Fruit fly (Drosophila melanogaster) whole organism, embryonic: ENCODE data around the gene CG31875.

Source experiments
- Atf3 ChIP-seq: fragments of 200-800 bp; sonication (Bioruptor generic); optimal IDR thresholded peaks from 3 replicates; lab custom pipeline; 2016; ENCODE audit warnings: missing biosample characterization, missing genetic modification characterization
- CG10274 ChIP-seq: fragments of 200-800 bp; sonication (Bioruptor generic); optimal IDR thresholded peaks from 3 replicates; lab custom pipeline; 2017; ENCODE audit warnings: missing biosample characterization, mild to moderate bottlenecking, missing genetic modification characterization
- CG12769 ChIP-seq: fragments of 200-800 bp; sonication (Bioruptor generic); optimal IDR thresholded peaks from 2 replicates; lab custom pipeline; 2019; ENCODE audit warnings: missing biosample characterization, mild to moderate bottlenecking, missing genetic modification characterization, moderate library complexity
- CG15269 ChIP-seq: fragments of 200-800 bp; sonication (Bioruptor generic); optimal IDR thresholded peaks from 2 replicates; lab custom pipeline; 2018; ENCODE audit warnings: missing biosample characterization, mild to moderate bottlenecking, missing genetic modification characterization, moderate library complexity
- CG1529 ChIP-seq: fragments of 200-800 bp; sonication (Bioruptor generic); optimal IDR thresholded peaks from 3 replicates; lab custom pipeline; 2018; ENCODE audit warnings: missing biosample characterization, missing genetic modification characterization
- CG17829 ChIP-seq: fragments of 200-800 bp; optimal IDR thresholded peaks from 2 replicates; lab custom pipeline; 2019; ENCODE audit warnings: missing biosample characterization, mild to moderate bottlenecking, missing genetic modification characterization, moderate library complexity
- CG2678 ChIP-seq: fragments of 200-800 bp; sonication (Bioruptor generic); optimal IDR thresholded peaks from 3 replicates; lab custom pipeline; 2019; ENCODE audit warnings: missing biosample characterization, mild to moderate bottlenecking, missing genetic modification characterization, moderate library complexity
- CG3163 ChIP-seq: fragments of 200-800 bp; sonication (Bioruptor generic); optimal IDR thresholded peaks from 3 replicates; lab custom pipeline; 2016; ENCODE audit warnings: missing biosample characterization, missing genetic modification characterization
- CG32532 ChIP-seq: fragments of 200-800 bp; sonication (Bioruptor generic); IDR thresholded peaks from 2 replicates; pipeline ENCODE4 v1.3.6; 2022; ENCODE audit warnings: missing biosample characterization, missing genetic modification characterization
- CG3847 ChIP-seq: fragments of 200-800 bp; sonication (Bioruptor generic); IDR thresholded peaks from 2 replicates; pipeline ENCODE4 v1.3.6; 2022; ENCODE audit warnings: missing biosample characterization, missing genetic modification characterization
- CG4854 ChIP-seq: fragments of 200-800 bp; sonication (Bioruptor generic); optimal IDR thresholded peaks from 2 replicates; lab custom pipeline; 2016; ENCODE audit warnings: missing biosample characterization, missing genetic modification characterization, inconsistent platforms
- CG6683 ChIP-seq: fragments of 200-800 bp; sonication (Bioruptor generic); optimal IDR thresholded peaks from 2 replicates; lab custom pipeline; 2017; ENCODE audit warnings: missing biosample characterization, mild to moderate bottlenecking, missing genetic modification characterization, missing genetic modification reagents
- CG7963 ChIP-seq: fragments of 200-800 bp; sonication (Bioruptor generic); IDR thresholded peaks from 3 replicates; pipeline ENCODE4 v1.3.6; 2022; ENCODE audit warnings: missing biosample characterization, missing genetic modification characterization; ENCODE audit not compliant: partially characterized antibody
- CG9727 ChIP-seq: fragments of 200-800 bp; sonication (Bioruptor generic); optimal IDR thresholded peaks from 3 replicates; lab custom pipeline; 2017; ENCODE audit warnings: missing biosample characterization, mild to moderate bottlenecking, missing genetic modification characterization
- Doc2 ChIP-seq: fragments of 200-800 bp; sonication (Bioruptor generic); IDR thresholded peaks from 2 replicates; pipeline ENCODE4 v1.3.6; 2022; ENCODE audit warnings: missing biosample characterization, missing genetic modification characterization
- Doc3 ChIP-seq: fragments of 200-800 bp; sonication (Bioruptor generic); IDR thresholded peaks from 3 replicates; pipeline ENCODE4 v1.3.6; 2022; ENCODE audit warnings: missing biosample characterization, missing genetic modification characterization; ENCODE audit not compliant: partially characterized antibody
- H2.0 ChIP-seq: fragments of 200-800 bp; sonication (Bioruptor generic); IDR thresholded peaks from 2 replicates; pipeline ENCODE4 v1.3.6; 2022; ENCODE audit warnings: missing biosample characterization, missing genetic modification characterization
- Hr78 ChIP-seq, 2 experiments: fragments of 200-800 bp in 1 of 2; fragments of >200 bp in 1 of 2; sonication (Bioruptor generic) in 1 of 2; optimal IDR thresholded peaks; 2 replicates each; lab custom pipeline; 2017 to 2019; ENCODE audit warnings: missing biosample characterization in 2 of 2, missing genetic modification characterization in 2 of 2, mild to moderate bottlenecking in 1 of 2, moderate library complexity in 1 of 2
- MTF-1 ChIP-seq: fragments of 200-800 bp; sonication (Bioruptor generic); optimal IDR thresholded peaks from 2 replicates; lab custom pipeline; 2018; ENCODE audit warnings: missing biosample characterization, mild to moderate bottlenecking, missing genetic modification characterization, borderline replicate concordance
- Mes4 ChIP-seq: fragments of 200-800 bp; sonication (Bioruptor generic); optimal IDR thresholded peaks from 2 replicates; lab custom pipeline; 2016; ENCODE audit warnings: missing biosample characterization, missing genetic modification characterization
- Myb ChIP-seq: fragments of 200-800 bp; sonication (Bioruptor generic); optimal IDR thresholded peaks from 2 replicates; lab custom pipeline; 2016; ENCODE audit warnings: missing biosample characterization, missing genetic modification characterization
- NC2α ChIP-seq: fragments of 200-800 bp; sonication (Bioruptor generic); optimal IDR thresholded peaks from 2 replicates; lab custom pipeline; 2016; ENCODE audit warnings: missing biosample characterization, missing genetic modification characterization
- Side ChIP-seq: fragments of 200-800 bp; sonication (Bioruptor generic); optimal IDR thresholded peaks from 2 replicates; lab custom pipeline; 2016; ENCODE audit warnings: missing biosample characterization, missing genetic modification characterization
- Spps ChIP-seq: fragments of 200-800 bp; sonication (Bioruptor generic); optimal IDR thresholded peaks from 2 replicates; lab custom pipeline; 2018; ENCODE audit warnings: missing biosample characterization, mild to moderate bottlenecking, missing genetic modification characterization
- Sry-β ChIP-seq: fragments of 200-800 bp; sonication (Bioruptor generic); optimal IDR thresholded peaks from 2 replicates; lab custom pipeline; 2018; ENCODE audit warnings: missing biosample characterization, mild to moderate bottlenecking, missing genetic modification characterization, moderate library complexity
- Ssrp ChIP-seq: fragments of 200-800 bp; sonication (Bioruptor generic); optimal IDR thresholded peaks from 2 replicates; lab custom pipeline; 2018; ENCODE audit warnings: missing biosample characterization, mild to moderate bottlenecking, missing genetic modification characterization, moderate library complexity
- cad ChIP-seq: fragments of >200 bp; optimal IDR thresholded peaks from 2 replicates; lab custom pipeline; 2017; ENCODE audit warnings: missing biosample characterization, missing genetic modification characterization
- cato ChIP-seq: fragments of 200-800 bp; sonication (Bioruptor generic); optimal IDR thresholded peaks from 2 replicates; lab custom pipeline; 2016; ENCODE audit warnings: missing biosample characterization, missing genetic modification characterization, borderline replicate concordance
- caup ChIP-seq: fragments of 200-800 bp; sonication (Bioruptor generic); optimal IDR thresholded peaks from 3 replicates; lab custom pipeline; 2017; ENCODE audit warnings: missing biosample characterization, mild to moderate bottlenecking, missing genetic modification characterization, moderate library complexity; ENCODE audit not compliant: severe bottlenecking
- ci ChIP-seq: fragments of 200-800 bp; sonication (Bioruptor generic); IDR thresholded peaks from 3 replicates; pipeline ENCODE4 v1.3.6; 2022; ENCODE audit warnings: missing biosample characterization, missing genetic modification characterization
- crc ChIP-seq: fragments of 200-800 bp; sonication (Bioruptor generic); optimal IDR thresholded peaks from 2 replicates; lab custom pipeline; 2016; ENCODE audit warnings: missing biosample characterization, missing genetic modification characterization
- crol ChIP-seq: fragments of 200-800 bp; sonication (Bioruptor generic); IDR thresholded peaks from 2 replicates; pipeline ENCODE4 v1.3.6; 2022; ENCODE audit warnings: missing biosample characterization, missing genetic modification characterization
- dimm ChIP-seq: fragments of 200-800 bp; sonication (Bioruptor generic); IDR thresholded peaks from 2 replicates; pipeline ENCODE4 v1.3.6; 2022; ENCODE audit warnings: missing biosample characterization, missing genetic modification characterization
- en ChIP-seq: fragments of 200-800 bp; sonication (Bioruptor generic); optimal IDR thresholded peaks from 2 replicates; lab custom pipeline; 2016; ENCODE audit warnings: missing biosample characterization, missing genetic modification characterization
- gt ChIP-seq: fragments of 200-800 bp; sonication (Bioruptor generic); IDR thresholded peaks from 2 replicates; pipeline ENCODE4 v1.3.6; 2022; ENCODE audit warnings: missing biosample characterization, missing genetic modification characterization
- her ChIP-seq: fragments of 200-800 bp; sonication (Bioruptor generic); optimal IDR thresholded peaks from 2 replicates; lab custom pipeline; 2016; ENCODE audit warnings: missing biosample characterization, missing genetic modification characterization
- hkb ChIP-seq, 2 experiments: fragments of 200-800 bp in 1 of 2; fragments of >200 bp in 1 of 2; sonication (Bioruptor generic) in 1 of 2; IDR thresholded peaks in 1 of 2; optimal IDR thresholded peaks in 1 of 2; 2 replicates each; pipeline versions ENCODE4 v1.3.6 to Lab custom; 2017 to 2022; ENCODE audit warnings: missing biosample characterization in 1 of 2, missing genetic modification characterization in 1 of 2
- knrl ChIP-seq: fragments of 200-800 bp; sonication (Bioruptor generic); IDR thresholded peaks from 3 replicates; pipeline ENCODE4 v1.3.6; 2022; ENCODE audit warnings: missing biosample characterization, missing genetic modification characterization; ENCODE audit not compliant: partially characterized antibody
- nerfin-1 ChIP-seq: fragments of 200-800 bp; sonication (Bioruptor generic); optimal IDR thresholded peaks from 3 replicates; lab custom pipeline; 2019; ENCODE audit warnings: missing biosample characterization, mild to moderate bottlenecking, missing genetic modification characterization, moderate library complexity
- onecut ChIP-seq: fragments of 200-800 bp; sonication (Bioruptor generic); IDR thresholded peaks from 2 replicates; pipeline ENCODE4 v1.3.6; 2022; ENCODE audit warnings: missing biosample characterization, missing genetic modification characterization
- org-1 ChIP-seq: fragments of 200-800 bp; sonication (Bioruptor generic); optimal IDR thresholded peaks from 2 replicates; lab custom pipeline; 2017; ENCODE audit warnings: missing biosample characterization, missing genetic modification characterization
- sqz ChIP-seq: fragments of 200-800 bp; sonication (Bioruptor generic); optimal IDR thresholded peaks from 3 replicates; lab custom pipeline; 2018; ENCODE audit warnings: missing biosample characterization, mild to moderate bottlenecking, missing genetic modification characterization
- ssp ChIP-seq: fragments of 200-800 bp; sonication (Bioruptor generic); IDR thresholded peaks from 2 replicates; pipeline ENCODE4 v1.3.6; 2022; ENCODE audit warnings: missing biosample characterization, missing genetic modification characterization
- tna ChIP-seq: fragments of 200-800 bp; sonication (Bioruptor generic); IDR thresholded peaks from 2 replicates; pipeline ENCODE4 v1.3.6; 2022; ENCODE audit warnings: missing biosample characterization, missing genetic modification characterization; ENCODE audit not compliant: partially characterized antibody
- twi ChIP-seq: fragments of 200-800 bp; optimal IDR thresholded peaks from 2 replicates; lab custom pipeline; 2019; ENCODE audit warnings: missing biosample characterization, mild to moderate bottlenecking, missing genetic modification characterization, moderate library complexity
- tx ChIP-seq: fragments of 200-800 bp; sonication (Bioruptor generic); optimal IDR thresholded peaks from 2 replicates; lab custom pipeline; 2016; ENCODE audit warnings: missing biosample characterization, missing genetic modification characterization
- zen2 ChIP-seq: fragments of 200-800 bp; sonication (Bioruptor generic); IDR thresholded peaks from 3 replicates; pipeline ENCODE4 v1.3.6; 2022; ENCODE audit warnings: missing biosample characterization, missing genetic modification characterization; ENCODE audit not compliant: partially characterized antibody

CG31875 gene

dm6 chr2L:10009800-10010658, 7.5 kb upstream of the CG31875 start (continued):
- TF ChIP-seq CG12769 (tag; lab: Kevin White, UChicago) (peak; percentile 99), NC2α (GFP tag; lab: Kevin White, UChicago) (peak; percentile 94), twi (tag; lab: Kevin White, UChicago) (peak; percentile 92), nerfin-1 (tag; lab: Kevin White, UChicago) (peak; percentile 88), Myb (peak; percentile 90), Hr78 (GFP tag; optimal IDR thresholded peaks at IDR 0.05; lab: Kevin White, UChicago) (no peak), hkb (optimal IDR thresholded peaks at IDR 0.05; lab: Kevin White, UChicago) (no peak), hkb (GFP tag; IDR thresholded peaks at IDR 0.05; lab: Robert Waterston, UW) (peak; percentile 97), CG32532 (peak; percentile 99), Atf3 (GFP tag; lab: Kevin White, UChicago) (peak; percentile 96), Sry-β (peak; percentile 44), ci (GFP tag; lab: Robert Waterston, UW) (peak; percentile 99), CG10274 (GFP tag; lab: Kevin White, UChicago) (peak; percentile 90), tna (GFP tag; lab: Robert Waterston, UW) (no peak), Mes4 (GFP tag; lab: Kevin White, UChicago) (peak; percentile 95), Doc2 (GFP tag; lab: Robert Waterston, UW) (peak; percentile 94), en (peak; percentile 94), CG15269 (tag; lab: Kevin White, UChicago) (peak; percentile 97), CG1529 (peak; percentile 94), H2.0 (GFP tag; lab: Robert Waterston, UW) (peak; percentile 98), her (GFP tag; lab: Kevin White, UChicago) (peak; percentile 97), MTF-1 (GFP tag; lab: Kevin White, UChicago) (peak; percentile 91), CG6683 (GFP tag; lab: Kevin White, UChicago) (peak; percentile 90), dimm (peak; percentile 94), Spps (tag; lab: Kevin White, UChicago) (peak; percentile 89), crol (no peak; the same call in none of the 2 replicates), tx (peak; percentile 97), CG3163 (peak; percentile 91), cato (peak; percentile 88), Side (peak; percentile 98), knrl (GFP tag; lab: Robert Waterston, UW) (no peak), CG9727 (GFP tag; lab: Kevin White, UChicago) (peak; percentile 95), Ssrp (tag; lab: Kevin White, UChicago) (peak; percentile 91), CG3847 (peak; percentile 98), CG7963 (GFP tag; lab: Robert Waterston, UW) (no peak), crc (GFP tag; lab: Kevin White, UChicago) (peak; percentile 98), CG2678 (tag; lab: Kevin White, UChicago) (peak; percentile 97), CG17829 (tag; lab: Kevin White, UChicago) (peak; percentile 95), sqz (peak; percentile 88), onecut (GFP tag; lab: Robert Waterston, UW) (peak; percentile 95), gt (GFP tag; lab: Robert Waterston, UW) (peak; percentile 90), cad (GFP tag; lab: Kevin White, UChicago) (no peak), ssp (GFP tag; lab: Robert Waterston, UW) (peak; percentile 90), caup (GFP tag; lab: Kevin White, UChicago) (peak; percentile 97), Doc3 (no peak), org-1 (GFP tag; lab: Kevin White, UChicago) (peak; percentile 95), CG4854 (GFP tag; lab: Kevin White, UChicago) (peak; percentile 95), zen2 (GFP tag; lab: Robert Waterston, UW) (0 out of 3 replicates have a peak, but pooled peaks have one; percentile 49)
